Fruit fly (Drosophila melanogaster): ENCODE results near the gene crp.

The crp gene

dm6 chr2L:16285692-16286359, 1.7 kb downstream of the crp start (continued):
- TF ChIP-seq pho (GFP tag; optimal IDR thresholded peaks at IDR 0.05) (peak; percentile 85), scrt (GFP tag; optimal IDR thresholded peaks at IDR 0.05) (peak; percentile 80), ara (GFP tag; IDR thresholded peaks at IDR 0.05) (no peak), wek (GFP tag; optimal IDR thresholded peaks at IDR 0.05) (peak; percentile 68), dimm (GFP tag; IDR thresholded peaks at IDR 0.05) (no peak), CG17568 (GFP tag; optimal IDR thresholded peaks at IDR 0.05) (peak; percentile 67), dm (GFP tag; optimal IDR thresholded peaks at IDR 0.05) (peak; percentile 67), lilli (GFP tag; optimal IDR thresholded peaks at IDR 0.05) (peak; percentile 86), CG10321 (GFP tag; IDR thresholded peaks at IDR 0.05) (no peak), CG14441 (GFP tag; IDR thresholded peaks at IDR 0.05) (no peak), CG1603 (tag; optimal IDR thresholded peaks at IDR 0.05) (peak; percentile 94), abd-A (tag; optimal IDR thresholded peaks at IDR 0.05) (no peak), CG10979 (tag; optimal IDR thresholded peaks at IDR 0.05) (peak; percentile 90), Doc3 (GFP tag; IDR thresholded peaks at IDR 0.05; ENCODE audit: partially characterized antibody) (no peak), Hr3 (GFP tag; optimal IDR thresholded peaks at IDR 0.05) (peak; percentile 78), Tbp (GFP tag; optimal IDR thresholded peaks at IDR 0.05) (no peak), tio (GFP tag; optimal IDR thresholded peaks at IDR 0.05) (peak; percentile 81), B-H1 (GFP tag; IDR thresholded peaks at IDR 0.05) (no peak), Ets97D (GFP tag; optimal IDR thresholded peaks at IDR 0.05) (peak; percentile 41), cg (GFP tag; optimal IDR thresholded peaks at IDR 0.05) (no peak), trem (tag; optimal IDR thresholded peaks at IDR 0.05) (peak; percentile 78), bcd (GFP tag; optimal IDR thresholded peaks at IDR 0.05) (peak; percentile 87), YL-1 (GFP tag; optimal IDR thresholded peaks at IDR 0.05) (no peak), peb (GFP tag; IDR thresholded peaks at IDR 0.05) (no peak), CG15073 (GFP tag; optimal IDR thresholded peaks at IDR 0.05) (no peak), prd (optimal IDR thresholded peaks at IDR 0.05) (no peak), prd (GFP tag; IDR thresholded peaks at IDR 0.05) (no peak), esg (GFP tag; conservative IDR thresholded peaks at IDR 0.05) (no peak), ems (GFP tag; optimal IDR thresholded peaks at IDR 0.05) (peak; percentile 84), CG13296 (GFP tag; optimal IDR thresholded peaks at IDR 0.05) (peak; percentile 57), CG9797 (GFP tag; optimal IDR thresholded peaks at IDR 0.05) (no peak), CG34224 (GFP tag; IDR thresholded peaks at IDR 0.05; ENCODE audit: partially characterized antibody) (no peak), CG1832 (GFP tag; optimal IDR thresholded peaks at IDR 0.05) (peak; percentile 66), CG15514 (GFP tag; optimal IDR thresholded peaks at IDR 0.05) (peak; percentile 70), CG31224 (GFP tag; IDR thresholded peaks at IDR 0.05) (no peak), CG17612 (GFP tag; IDR thresholded peaks at IDR 0.05) (no peak), Ets65A (GFP tag) (peak; percentile 97), Dfd (GFP tag; optimal IDR thresholded peaks at IDR 0.05) (no peak), slbo (GFP tag; IDR thresholded peaks at IDR 0.05) (no peak), CG18262 (tag; optimal IDR thresholded peaks at IDR 0.05) (peak; percentile 86), Spps (tag; optimal IDR thresholded peaks at IDR 0.05) (peak; percentile 87), twi (tag; optimal IDR thresholded peaks at IDR 0.05) (no peak), CG8765 (GFP tag; IDR thresholded peaks at IDR 0.05) (no peak), CG16863 (GFP tag; optimal IDR thresholded peaks at IDR 0.05) (peak; percentile 82), CG10274 (GFP tag; optimal IDR thresholded peaks at IDR 0.05) (peak; percentile 66), CG15269 (tag; optimal IDR thresholded peaks at IDR 0.05) (peak; percentile 91), repo (GFP tag; optimal IDR thresholded peaks at IDR 0.05) (peak; percentile 67), emc (GFP tag; optimal IDR thresholded peaks at IDR 0.05) (peak; percentile 73), Mes4 (GFP tag; optimal IDR thresholded peaks at IDR 0.05) (peak; percentile 79), az2 (GFP tag; optimal IDR thresholded peaks at IDR 0.05) (peak; percentile 86), ab (GFP tag; optimal IDR thresholded peaks at IDR 0.05) (peak; percentile 15)

All from whole organism, embryonic.